Worm (Caenorhabditis elegans): Measurements from ENCODE around the gene eif-1.

The eif-1 gene

ce11 chrII:4943849-4944248 is 49.5 kb downstream of the eif-1 start, which contains the start of gene mdt-4:
mdt-4 (minus strand) TSS chrII:4943949.
- TF ChIP-seq lsy-2 (tag; optimal IDR thresholded peaks at IDR 0.05) = no peak
- no peak for TF ChIP-seq unc-98 (GFP tag; IDR thresholded peaks at IDR 0.05)
- TF ChIP-seq C16A3.4 (tag; optimal IDR thresholded peaks at IDR 0.05) = no peak
- no peak for TF ChIP-seq nhr-47 (tag; optimal IDR thresholded peaks at IDR 0.05)
- TF ChIP-seq nhr-237 (tag; optimal IDR thresholded peaks at IDR 0.05) = no peak
- no peak for TF ChIP-seq irx-1 (tag; optimal IDR thresholded peaks at IDR 0.05)
- no peak for TF ChIP-seq ceh-63 (GFP tag; optimal IDR thresholded peaks at IDR 0.05)

ce11 chrII:4942829-4943228 is 50.6 kb downstream of the eif-1 start:
- TF ChIP-seq ama-1 (optimal IDR thresholded peaks at IDR 0.05) = no peak
- peak; percentile 94 for TF ChIP-seq elt-2 (tag; optimal IDR thresholded peaks at IDR 0.05)
- peak; percentile 83 for TF ChIP-seq tlp-1 (tag; optimal IDR thresholded peaks at IDR 0.05)
- peak in 1 of 6 experiments; percentile 32 for TF ChIP-seq elt-3 (tag; optimal IDR thresholded peaks at IDR 0.05)

- no peak for TF ChIP-seq nhr-12 (tag; optimal IDR thresholded peaks at IDR 0.05)
- TF ChIP-seq elt-3 (tag; optimal IDR thresholded peaks at IDR 0.05) = peak in 2 of 6 experiments; percentile 12 to 50
- no peak for TF ChIP-seq alr-1 (tag; optimal IDR thresholded peaks at IDR 0.05; ENCODE audit: borderline replicate concordance)
- TF ChIP-seq elt-2 (tag; optimal IDR thresholded peaks at IDR 0.05) = no peak
- TF ChIP-seq nhr-85 (tag) = peak; percentile 63
- TF ChIP-seq sptf-1 (tag; optimal IDR thresholded peaks at IDR 0.05) = no peak
- no peak for TF ChIP-seq vab-15 (tag; optimal IDR thresholded peaks at IDR 0.05)
- TF ChIP-seq ama-1 (optimal IDR thresholded peaks at IDR 0.05) = peak; percentile 62
- TF ChIP-seq fos-1 (tag; optimal IDR thresholded peaks at IDR 0.05) = no peak
- TF ChIP-seq unc-98 (GFP tag; IDR thresholded peaks at IDR 0.05) = no peak
- TF ChIP-seq snpc-4 (tag; optimal IDR thresholded peaks at IDR 0.05) = no peak
- TF ChIP-seq pqm-1 (tag; optimal IDR thresholded peaks at IDR 0.05) = no peak
- TF ChIP-seq swsn-7 (tag; optimal IDR thresholded peaks at IDR 0.05) = peak; percentile 39
- peak; percentile 14 to 62 for TF ChIP-seq lin-35 (GFP tag; optimal IDR thresholded peaks at IDR 0.05)
- TF ChIP-seq ces-1 (GFP tag; optimal IDR thresholded peaks at IDR 0.05) = no peak
- no peak for TF ChIP-seq nhr-237 (tag; optimal IDR thresholded peaks at IDR 0.05)
- TF ChIP-seq Y116A8C.19 (tag; optimal IDR thresholded peaks at IDR 0.05; ENCODE audit: borderline replicate concordance) = no peak
- peak; percentile 45 for TF ChIP-seq tbx-2 (tag; optimal IDR thresholded peaks at IDR 0.05)
- no peak for TF ChIP-seq nhr-84 (tag; optimal IDR thresholded peaks at IDR 0.05)
- TF ChIP-seq nhr-76 (tag; optimal IDR thresholded peaks at IDR 0.05) = no peak
- TF ChIP-seq ets-5 (GFP tag; IDR thresholded peaks at IDR 0.05) = no peak
- TF ChIP-seq grh-1 (GFP tag; IDR thresholded peaks at IDR 0.05) = no peak
- TF ChIP-seq C16A3.4 (tag; optimal IDR thresholded peaks at IDR 0.05) = peak; percentile 72
- TF ChIP-seq lsy-2 (tag; optimal IDR thresholded peaks at IDR 0.05) = peak; percentile 6 to 28
- TF ChIP-seq dsc-1 (tag; optimal IDR thresholded peaks at IDR 0.05) = peak; percentile 31
- TF ChIP-seq ztf-11 (tag; optimal IDR thresholded peaks at IDR 0.05) = no peak
- TF ChIP-seq mef-2 (tag; optimal IDR thresholded peaks at IDR 0.05) = no peak
- TF ChIP-seq nhr-19 (GFP tag; conservative IDR thresholded peaks at IDR 0.05) = peak; percentile 57
- TF ChIP-seq efl-1 (optimal IDR thresholded peaks at IDR 0.05) = peak; percentile 45 to 52
- TF ChIP-seq efl-1 (GFP tag; optimal IDR thresholded peaks at IDR 0.05 in 1 of 2) = peak; percentile 23 to 96
- TF ChIP-seq nhr-77 (tag; optimal IDR thresholded peaks at IDR 0.05) = peak; percentile 54
- peak; percentile 66 for TF ChIP-seq snu-23 (GFP tag; optimal IDR thresholded peaks at IDR 0.05)
- TF ChIP-seq C04F5.9 (tag; optimal IDR thresholded peaks at IDR 0.05) = no peak
- no peak for TF ChIP-seq unc-62 (GFP tag; optimal IDR thresholded peaks at IDR 0.05)
- no peak for TF ChIP-seq egl-27 (tag; optimal IDR thresholded peaks at IDR 0.05)
- peak; percentile 8 for TF ChIP-seq skn-1 (tag; optimal IDR thresholded peaks at IDR 0.05)
- TF ChIP-seq aha-1 (tag; optimal IDR thresholded peaks at IDR 0.05) = no peak
- peak; percentile 40 for TF ChIP-seq nhr-20 (tag; optimal IDR thresholded peaks at IDR 0.05)
- no peak for TF ChIP-seq fkh-4 (tag; optimal IDR thresholded peaks at IDR 0.05; ENCODE audit: borderline replicate concordance)
- peak; percentile 55 for TF ChIP-seq nhr-90 (tag; optimal IDR thresholded peaks at IDR 0.05; ENCODE audit: poor library complexity)
- no peak for TF ChIP-seq hlh-4 (tag; optimal IDR thresholded peaks at IDR 0.05)
- TF ChIP-seq aly-2 (tag; optimal IDR thresholded peaks at IDR 0.05) = no peak
- peak in 2 of 3 experiments; percentile 6 to 36 for TF ChIP-seq dpl-1 (GFP tag; optimal IDR thresholded peaks at IDR 0.05)
- TF ChIP-seq nhr-71 (tag; optimal IDR thresholded peaks at IDR 0.05) = peak; percentile 57
- TF ChIP-seq ceh-63 (GFP tag; optimal IDR thresholded peaks at IDR 0.05) = no peak
- TF ChIP-seq zag-1 (tag; optimal IDR thresholded peaks at IDR 0.05) = no peak
These were observed 51.0 kb downstream of the eif-1 start for ce11 chrII:4942397-4942796.
